Worm (Caenorhabditis elegans) whole organism, young adult: ENCODE data around the gene ugt-55.

Experiments used
- Y67H2A.10 ChIP-seq: fragments of 200-800 bp; sonication (Bioruptor generic); conservative IDR thresholded peaks from 2 replicates; pipeline ENCODE4 v1.3.6; 2022; ENCODE audit warnings: missing genetic modification reagents, missing genetic modification characterization, missing compliant biosample characterization
- athp-1 ChIP-seq: sonication (generic microtip); optimal IDR thresholded peaks from 2 replicates; lab custom pipeline; 2017; ENCODE audit warnings: mild to moderate bottlenecking, missing genetic modification characterization, missing compliant biosample characterization
- egl-44 ChIP-seq: fragments of 200-800 bp; sonication (Bioruptor generic); IDR thresholded peaks from 2 replicates; pipeline ENCODE4 v1.3.6; 2022; ENCODE audit warnings: missing genetic modification reagents, missing genetic modification characterization, missing compliant biosample characterization
- nhr-90 ChIP-seq: sonication (generic microtip); optimal IDR thresholded peaks from 2 replicates; lab custom pipeline; 2016; ENCODE audit warnings: missing genotype, mild to moderate bottlenecking, missing genetic modification characterization, missing compliant biosample characterization
- rec-8 ChIP-seq, 2 experiments: sonication (generic microtip); optimal IDR thresholded peaks; 2 replicates each; lab custom pipeline; 2016; ENCODE audit warnings: mild to moderate bottlenecking in 2 of 2, missing genetic modification characterization in 2 of 2, missing genetic modification reagents in 2 of 2, missing genotype in 2 of 2, missing biosample characterization in 1 of 2, missing compliant biosample characterization in 1 of 2, moderate library complexity in 1 of 2
- snpc-3.4 ChIP-seq: sonication (generic microtip); optimal IDR thresholded peaks from 2 replicates; lab custom pipeline; 2017; ENCODE audit warnings: missing genetic modification characterization, mild to moderate bottlenecking, missing compliant biosample characterization, antibody characterized with exemption, moderate library complexity, missing genotype, missing genetic modification reagents
- snpc-4 ChIP-seq, 5 experiments: fragments of 150-350 bp in 1 of 5; sonication (generic microtip) in 4 of 5; optimal IDR thresholded peaks; 2 replicates each; lab custom pipeline; 2014 to 2018; ENCODE audit warnings: missing genetic modification characterization in 5 of 5, missing biosample characterization in 3 of 5, antibody characterized with exemption in 2 of 5, mild to moderate bottlenecking in 2 of 5, missing compliant biosample characterization in 2 of 5, missing genotype in 2 of 5, moderate library complexity in 2 of 5, missing genetic modification reagents in 1 of 5
- unc-130 ChIP-seq: sonication (generic microtip); optimal IDR thresholded peaks from 2 replicates; lab custom pipeline; 2016; ENCODE audit warnings: missing genetic modification reagents, missing genetic modification characterization, missing compliant biosample characterization
- zfh-2 ChIP-seq: fragments of 200-800 bp; sonication (Bioruptor generic); conservative IDR thresholded peaks from 2 replicates; pipeline ENCODE4 v1.3.6; 2022; ENCODE audit warnings: missing genetic modification reagents, missing genetic modification characterization, missing compliant biosample characterization
- ztf-25 ChIP-seq: fragments of 200-800 bp; sonication (Bioruptor generic); IDR thresholded peaks from 2 replicates; pipeline ENCODE4 v1.3.6; 2022; ENCODE audit warnings: missing genetic modification reagents, missing genetic modification characterization, missing compliant biosample characterization
- ztf-6 ChIP-seq: fragments of 200-800 bp; sonication (Bioruptor generic); IDR thresholded peaks from 2 replicates; pipeline ENCODE4 v1.3.6; 2022; ENCODE audit warnings: missing genetic modification reagents, missing genetic modification characterization, missing compliant biosample characterization

ce11 chrV:12244980-12245742, 11.3 kb upstream of the ugt-55 start, which contains the start of the genes T04H1.13, slfl-5 and rad-50:
- no peak for TF ChIP-seq rec-8 (tag; optimal IDR thresholded peaks at IDR 0.05; lab: Kevin White, UChicago)
- TF ChIP-seq ztf-6 (GFP tag; lab: Robert Waterston, UW), result no peak
- TF ChIP-seq nhr-90, result no peak
- no peak for TF ChIP-seq snpc-4 (GFP tag; optimal IDR thresholded peaks at IDR 0.05; lab: Kevin White, UChicago)
- TF ChIP-seq snpc-4 (tag; optimal IDR thresholded peaks at IDR 0.05; lab: Kevin White, UChicago), result no peak
- no peak for TF ChIP-seq unc-130
- no peak for TF ChIP-seq Y67H2A.10 (GFP tag; lab: Robert Waterston, UW)
- no peak for TF ChIP-seq athp-1 (tag; lab: Kevin White, UChicago)
- no peak for TF ChIP-seq snpc-3.4 (tag; lab: Kevin White, UChicago)
- no peak for TF ChIP-seq zfh-2 (GFP tag; lab: Robert Waterston, UW)
- no peak for TF ChIP-seq ztf-25
- no peak for TF ChIP-seq egl-44 (GFP tag; lab: Robert Waterston, UW)
